Fruit fly (Drosophila melanogaster) S2 (cell line): ENCODE data around the gene CG13786.

Source experiments
- CG8478 ChIP-seq: fragments of >200 bp; optimal IDR thresholded peaks from 2 replicates; lab custom pipeline; 2018
- CTCF ChIP-seq, 2 experiments: fragments of >200 bp; optimal IDR thresholded peaks; 2 replicates each; lab custom pipeline; 2018

dm6 chr2L:7259500-7259899 is 6.7 kb upstream of the CG13786 start:
- TF ChIP-seq CG8478 (lab: Kevin White, UChicago), result no peak
- no peak for TF ChIP-seq CTCF (optimal IDR thresholded peaks at IDR 0.05; lab: Kevin White, UChicago)
